Worm (Caenorhabditis elegans): ENCODE measurements around the gene srx-135.

Gene srx-135

DNA sequence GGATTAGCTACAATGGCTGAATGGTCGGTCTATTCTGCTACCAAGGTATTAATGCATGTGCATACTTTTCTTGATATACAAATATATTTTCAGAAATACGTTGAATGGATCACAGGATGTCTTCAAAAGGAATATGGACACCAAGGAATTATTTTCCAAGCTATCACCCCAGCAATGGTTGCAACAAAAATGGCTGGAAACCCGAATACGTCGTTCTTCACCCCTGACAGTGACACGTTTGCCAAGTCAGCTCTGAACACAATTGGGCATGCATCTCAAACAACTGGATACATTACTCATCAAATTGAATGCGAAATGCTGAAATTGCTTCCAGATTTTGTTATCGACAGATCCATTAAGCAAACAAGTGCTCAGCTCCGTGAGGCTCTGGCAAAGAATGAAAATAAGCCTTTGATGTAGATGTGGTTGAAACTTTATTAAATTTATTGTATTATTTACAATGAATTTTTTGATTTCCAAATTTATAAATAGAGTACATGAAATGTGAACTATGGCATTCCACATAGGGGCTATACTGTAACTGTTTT lies 48.6 kb downstream of the srx-135 start (continued):
- TF ChIP-seq F13H6.1 (tag; optimal IDR thresholded peaks at IDR 0.05) (peak; percentile 11), nhr-25 (tag; optimal IDR thresholded peaks at IDR 0.05) (peak; percentile 22), nhr-11 (tag; optimal IDR thresholded peaks at IDR 0.05) (no peak), sma-9 (GFP tag; optimal IDR thresholded peaks at IDR 0.05) (peak; percentile 42), sma-9 (tag; optimal IDR thresholded peaks at IDR 0.05) (no peak), Y55F3AM.14 (GFP tag; optimal IDR thresholded peaks at IDR 0.05) (peak; percentile 47), alr-1 (tag; optimal IDR thresholded peaks at IDR 0.05) (no peak), egl-27 (tag; optimal IDR thresholded peaks at IDR 0.05) (no peak), unc-55 (GFP tag; optimal IDR thresholded peaks at IDR 0.05) (no peak), ztf-11 (tag; optimal IDR thresholded peaks at IDR 0.05) (no peak), lsy-2 (tag; optimal IDR thresholded peaks at IDR 0.05) (peak in 1 of 2 experiments; percentile 60), sma-3 (GFP tag; optimal IDR thresholded peaks at IDR 0.05) (peak; percentile 62), unc-39 (tag; optimal IDR thresholded peaks at IDR 0.05) (no peak)

DNA sequence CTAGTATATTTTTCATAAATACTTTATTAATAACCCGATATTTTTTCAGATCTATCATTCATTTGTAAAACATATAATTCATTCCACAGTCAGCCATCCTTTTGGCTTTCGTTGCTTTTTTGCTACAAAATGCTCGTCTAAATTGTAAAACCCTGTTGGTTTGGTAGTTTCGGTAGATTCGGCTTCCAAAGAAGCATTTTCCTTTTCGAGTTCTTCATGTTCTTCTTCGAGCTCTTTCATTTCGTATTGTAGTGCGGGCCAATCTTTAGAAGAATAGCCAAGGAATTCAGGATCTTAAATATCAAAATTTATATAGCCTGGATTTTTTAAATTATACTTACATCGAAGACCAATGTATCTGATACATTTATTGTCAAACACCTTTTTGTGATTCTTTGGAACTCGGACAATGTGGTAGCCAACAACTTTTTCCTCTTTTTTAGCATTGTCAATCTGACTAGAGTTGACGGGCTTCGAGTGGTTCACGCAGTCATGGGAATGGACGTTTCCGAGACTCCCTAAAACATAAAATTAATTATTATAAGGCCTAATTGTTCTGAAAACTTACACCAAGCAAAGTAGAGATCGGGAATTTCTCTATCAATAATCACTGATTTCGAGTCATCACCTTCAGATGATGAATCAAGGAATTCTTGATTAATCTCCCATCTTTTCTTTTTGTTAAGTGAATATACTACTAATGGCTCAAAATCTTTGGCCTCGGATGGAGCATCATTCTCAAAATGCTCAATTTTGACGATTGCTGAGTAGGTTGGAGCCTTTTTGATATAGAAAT lies 49.3 kb downstream of the srx-135 start:
- TF ChIP-seq lsy-2 (tag; optimal IDR thresholded peaks at IDR 0.05) (peak in 1 of 2 experiments; percentile 38), sma-3 (GFP tag; optimal IDR thresholded peaks at IDR 0.05) (no peak), mab-5 (tag; optimal IDR thresholded peaks at IDR 0.05) (no peak), ama-1 (optimal IDR thresholded peaks at IDR 0.05) (peak; percentile 92), sma-9 (GFP tag; optimal IDR thresholded peaks at IDR 0.05) (peak; percentile 8), sma-9 (tag; optimal IDR thresholded peaks at IDR 0.05) (no peak), elt-3 (tag; optimal IDR thresholded peaks at IDR 0.05) (no peak), Y55F3AM.14 (GFP tag; optimal IDR thresholded peaks at IDR 0.05) (peak; percentile 29), egl-27 (tag; optimal IDR thresholded peaks at IDR 0.05) (no peak), ztf-4 (tag; optimal IDR thresholded peaks at IDR 0.05) (peak; percentile 66)

- TF ChIP-seq sem-4 (tag; optimal IDR thresholded peaks at IDR 0.05) = no peak
- TF ChIP-seq blmp-1 (tag; optimal IDR thresholded peaks at IDR 0.05; ENCODE audit: insufficient read depth) = no peak
- no peak for TF ChIP-seq unc-39 (tag; optimal IDR thresholded peaks at IDR 0.05)
- no peak for TF ChIP-seq ama-1 (optimal IDR thresholded peaks at IDR 0.05)
- no peak for TF ChIP-seq nhr-6 (tag; optimal IDR thresholded peaks at IDR 0.05)
- TF ChIP-seq gmeb-1 (tag; optimal IDR thresholded peaks at IDR 0.05) = no peak
- no peak for TF ChIP-seq Y55F3AM.14 (GFP tag; optimal IDR thresholded peaks at IDR 0.05)
- TF ChIP-seq nhr-10 (tag; optimal IDR thresholded peaks at IDR 0.05) = no peak
- no peak for TF ChIP-seq mab-5 (tag; optimal IDR thresholded peaks at IDR 0.05)
- no peak for TF ChIP-seq nhr-23 (tag; optimal IDR thresholded peaks at IDR 0.05)
- no peak for TF ChIP-seq ceh-82 (tag; optimal IDR thresholded peaks at IDR 0.05)
- no peak for TF ChIP-seq nhr-77 (tag; optimal IDR thresholded peaks at IDR 0.05)
- TF ChIP-seq ZK546.5 (tag; optimal IDR thresholded peaks at IDR 0.05) = no peak
- TF ChIP-seq aly-2 (tag; optimal IDR thresholded peaks at IDR 0.05) = no peak
- TF ChIP-seq lin-13 (GFP tag; optimal IDR thresholded peaks at IDR 0.05) = no peak
- no peak for TF ChIP-seq peb-1 (tag; optimal IDR thresholded peaks at IDR 0.05)
These were observed 49.8 kb downstream of the srx-135 start, which contains the start of gene C06B3.6 for ce11 chrV:13908916-13909176. C06B3.6 (minus strand) TSS chrV:13908967.

DNA sequence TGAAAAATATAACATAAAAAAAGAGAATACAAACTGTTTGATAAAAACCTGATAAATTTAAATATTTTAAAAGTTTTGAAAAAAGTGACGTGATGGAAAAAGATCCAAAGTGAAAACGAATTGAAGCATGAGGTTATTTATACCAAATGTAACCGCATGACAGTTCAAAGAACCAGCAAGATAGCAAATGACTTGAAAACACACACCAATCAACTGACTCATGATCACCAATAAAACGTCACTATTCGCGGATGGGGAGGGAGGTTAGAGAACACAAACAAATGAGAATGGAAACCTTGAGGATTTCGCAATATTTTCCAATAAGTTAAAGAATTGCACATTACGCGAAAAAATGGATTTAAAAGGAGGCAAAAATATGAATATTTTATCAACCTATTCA lies 50.4 kb downstream of the srx-135 start, which contains the start of gene C06B3.7:
Gene C06B3.7, plus strand, starts transcription at position 287 of the 400 bp plus-strand sequence.
- no peak for TF ChIP-seq nhr-6 (tag; optimal IDR thresholded peaks at IDR 0.05)
- TF ChIP-seq dmd-4 (tag; optimal IDR thresholded peaks at IDR 0.05) = no peak
- peak; percentile 93 for TF ChIP-seq nhr-21 (tag; optimal IDR thresholded peaks at IDR 0.05)
- TF ChIP-seq blmp-1 (tag; optimal IDR thresholded peaks at IDR 0.05; ENCODE audit: insufficient read depth) = peak; percentile 55
- peak; percentile 95 for TF ChIP-seq crh-2 (tag; optimal IDR thresholded peaks at IDR 0.05)
- TF ChIP-seq egl-27 (tag; optimal IDR thresholded peaks at IDR 0.05) = peak; percentile 45
- no peak for TF ChIP-seq nhr-23 (tag; optimal IDR thresholded peaks at IDR 0.05)
- no peak for TF ChIP-seq unc-39 (tag; optimal IDR thresholded peaks at IDR 0.05)
- TF ChIP-seq nhr-237 (tag; optimal IDR thresholded peaks at IDR 0.05) = no peak
- TF ChIP-seq nhr-11 (tag; optimal IDR thresholded peaks at IDR 0.05) = no peak
- peak in 1 of 2 experiments; percentile 74 for TF ChIP-seq mdl-1 (tag; optimal IDR thresholded peaks at IDR 0.05)
- TF ChIP-seq nhr-12 (tag; optimal IDR thresholded peaks at IDR 0.05) = no peak
- TF ChIP-seq sem-4 (tag; optimal IDR thresholded peaks at IDR 0.05) = peak; percentile 85
- TF ChIP-seq ceh-82 (tag; optimal IDR thresholded peaks at IDR 0.05) = no peak
- TF ChIP-seq lin-39 (tag; optimal IDR thresholded peaks at IDR 0.05) = no peak
- peak; percentile 24 for TF ChIP-seq mab-5 (tag; optimal IDR thresholded peaks at IDR 0.05)
- peak; percentile 65 for TF ChIP-seq F13H6.1 (tag; optimal IDR thresholded peaks at IDR 0.05)
- TF ChIP-seq elt-3 (tag; optimal IDR thresholded peaks at IDR 0.05) = no peak
- peak; percentile 61 for TF ChIP-seq gmeb-1 (tag; optimal IDR thresholded peaks at IDR 0.05)
- peak; percentile 73 for TF ChIP-seq unc-55 (GFP tag; optimal IDR thresholded peaks at IDR 0.05)
- peak; percentile 96 for TF ChIP-seq sma-9 (GFP tag; optimal IDR thresholded peaks at IDR 0.05)
- no peak for TF ChIP-seq sma-9 (tag; optimal IDR thresholded peaks at IDR 0.05)
- TF ChIP-seq ztf-11 (tag; optimal IDR thresholded peaks at IDR 0.05) = no peak
- TF ChIP-seq lin-13 (GFP tag; optimal IDR thresholded peaks at IDR 0.05) = peak; percentile 47
- TF ChIP-seq ama-1 (optimal IDR thresholded peaks at IDR 0.05) = peak; percentile 75
- no peak for TF ChIP-seq ztf-1 (GFP tag; conservative IDR thresholded peaks at IDR 0.05)
- TF ChIP-seq snpc-4 (tag; optimal IDR thresholded peaks at IDR 0.05) = peak; percentile 46
- peak; percentile 91 for TF ChIP-seq C34F6.9 (tag; optimal IDR thresholded peaks at IDR 0.05)
- no peak for TF ChIP-seq aly-2 (tag; optimal IDR thresholded peaks at IDR 0.05)
- no peak for TF ChIP-seq unc-62 (GFP tag; optimal IDR thresholded peaks at IDR 0.05)
- TF ChIP-seq nhr-129 (tag; optimal IDR thresholded peaks at IDR 0.05) = peak; percentile 99
- no peak for TF ChIP-seq ZK546.5 (tag; optimal IDR thresholded peaks at IDR 0.05)
- TF ChIP-seq peb-1 (tag; optimal IDR thresholded peaks at IDR 0.05) = no peak
- peak; percentile 21 for TF ChIP-seq skn-1 (tag; optimal IDR thresholded peaks at IDR 0.05)
- no peak for TF ChIP-seq alr-1 (tag; optimal IDR thresholded peaks at IDR 0.05)
